Fruit fly (Drosophila melanogaster) whole organism, embryonic: ENCODE results near the gene Srp14.
A peak's percentile ranks its signal among the peaks of the same experiment; 100 is the strongest.

Experiments
- CG10431 ChIP-seq: fragments of 200-800 bp; sonication (Bioruptor generic); optimal IDR thresholded peaks from 3 replicates; lab custom pipeline; 2018; ENCODE audit warnings: missing biosample characterization, mild to moderate bottlenecking, missing genetic modification characterization
- CG12236 ChIP-seq: fragments of 200-800 bp; sonication (Bioruptor generic); optimal IDR thresholded peaks from 2 replicates; lab custom pipeline; 2016; ENCODE audit warnings: missing biosample characterization, missing genetic modification characterization
- CG1602 ChIP-seq: fragments of 200-800 bp; sonication (Bioruptor generic); optimal IDR thresholded peaks from 3 replicates; lab custom pipeline; 2016; ENCODE audit warnings: missing biosample characterization, missing genetic modification characterization
- CG16779 ChIP-seq: fragments of 200-800 bp; sonication (Bioruptor generic); IDR thresholded peaks from 2 replicates; pipeline ENCODE4 v1.3.6; 2022; ENCODE audit warnings: missing biosample characterization, missing genetic modification characterization
- CG17359 ChIP-seq: fragments of 200-800 bp; sonication (Bioruptor generic); optimal IDR thresholded peaks from 3 replicates; lab custom pipeline; 2018; ENCODE audit warnings: missing biosample characterization, mild to moderate bottlenecking, missing genetic modification characterization, moderate library complexity
- Doc2 ChIP-seq: fragments of 200-800 bp; sonication (Bioruptor generic); IDR thresholded peaks from 2 replicates; pipeline ENCODE4 v1.3.6; 2022; ENCODE audit warnings: missing biosample characterization, missing genetic modification characterization
- HHEX ChIP-seq: fragments of 200-800 bp; sonication (Bioruptor generic); optimal IDR thresholded peaks from 3 replicates; lab custom pipeline; 2017; ENCODE audit warnings: missing biosample characterization, mild to moderate bottlenecking, missing genetic modification characterization, missing genetic modification reagents
- Med ChIP-seq: fragments of 200-800 bp; sonication (Bioruptor generic); peaks from one replicate; lab custom pipeline; 2016; ENCODE audit warnings: missing biosample characterization, missing genetic modification characterization, mild to moderate bottlenecking, inconsistent platforms, moderate library complexity
- Poxn ChIP-seq: fragments of 200-800 bp; sonication (Bioruptor generic); IDR thresholded peaks from 2 replicates; pipeline ENCODE4 v1.3.6; 2022; ENCODE audit warnings: missing biosample characterization, missing genetic modification characterization
- Sox102F ChIP-seq: fragments of 200-800 bp; sonication (Bioruptor generic); optimal IDR thresholded peaks from 2 replicates; lab custom pipeline; 2018; ENCODE audit warnings: missing biosample characterization, mild to moderate bottlenecking, missing genetic modification characterization, moderate library complexity
- az2 ChIP-seq: fragments of 200-800 bp; sonication (Bioruptor generic); optimal IDR thresholded peaks from 3 replicates; lab custom pipeline; 2016; ENCODE audit warnings: missing biosample characterization, missing genetic modification characterization
- insv ChIP-seq, 2 experiments: fragments of 200-800 bp; sonication (Bioruptor generic); optimal IDR thresholded peaks; 3 replicates each; lab custom pipeline; 2016 to 2018; ENCODE audit warnings: missing biosample characterization in 2 of 2, missing genetic modification characterization in 2 of 2
- pfk ChIP-seq: fragments of 200-800 bp; sonication (Bioruptor generic); optimal IDR thresholded peaks from 2 replicates; lab custom pipeline; 2018; ENCODE audit warnings: missing biosample characterization, mild to moderate bottlenecking, missing genetic modification characterization, moderate library complexity
- wor ChIP-seq: fragments of 200-800 bp; sonication (Bioruptor generic); IDR thresholded peaks from 2 replicates; pipeline ENCODE4 v1.3.6; 2022; ENCODE audit warnings: missing biosample characterization, missing genetic modification characterization

- TF ChIP-seq Sox102F (GFP tag; lab: Kevin White, UChicago) (no peak), insv (GFP tag; optimal IDR thresholded peaks at IDR 0.05; lab: Kevin White, UChicago) (no peak), az2 (GFP tag; lab: Kevin White, UChicago) (no peak), HHEX (no peak), Doc2 (GFP tag; lab: Robert Waterston, UW) (no peak), wor (GFP tag; lab: Robert Waterston, UW) (no peak), CG16779 (GFP tag; lab: Robert Waterston, UW) (no peak), CG10431 (GFP tag; lab: Kevin White, UChicago) (no peak), CG12236 (no peak), CG1602 (GFP tag; lab: Kevin White, UChicago) (no peak), Med (peak; percentile 45), pfk (GFP tag; lab: Kevin White, UChicago) (no peak), CG17359 (tag; lab: Kevin White, UChicago) (no peak), Poxn (no peak)
Measured at dm6 chr3R:20551487-20552079, 28.3 kb upstream of the Srp14 start.
